Worm (Caenorhabditis elegans) whole organism, young adult: ENCODE measurements around the gene W06A7.2.
"Not testable (repeated sequence)": the region's sequence is repeated elsewhere in the genome, so short reads cannot be mapped to it uniquely, and the experiment has no call there.

Source experiments
- C06A6.2 ChIP-seq: fragments of 200-800 bp; sonication (Bioruptor generic); conservative IDR thresholded peaks from 2 replicates; pipeline ENCODE4 v1.3.6; 2022; ENCODE audit warnings: missing genetic modification characterization, missing compliant biosample characterization
- C17E4.6 ChIP-seq: fragments of 200-800 bp; sonication (Bioruptor generic); IDR thresholded peaks from 2 replicates; pipeline ENCODE4 v1.3.6; 2022; ENCODE audit warnings: missing genetic modification reagents, missing genetic modification characterization, missing compliant biosample characterization
- F23B12.7 ChIP-seq: sonication (generic microtip); optimal IDR thresholded peaks from 2 replicates; lab custom pipeline; 2017; ENCODE audit warnings: missing genetic modification characterization, mild to moderate bottlenecking, missing compliant biosample characterization, antibody characterized with exemption, moderate library complexity; ENCODE audit not compliant: insufficient read depth
- F55B11.4 ChIP-seq: sonication (generic microtip); optimal IDR thresholded peaks from 2 replicates; lab custom pipeline; 2016; ENCODE audit warnings: missing compliant biosample characterization, missing genetic modification characterization, borderline replicate concordance; ENCODE audit not compliant: insufficient read depth
- Y53F4B.3 ChIP-seq: fragments of 200-800 bp; sonication (Bioruptor generic); IDR thresholded peaks from 2 replicates; pipeline ENCODE4 v1.3.6; 2022; ENCODE audit warnings: missing genetic modification reagents, missing genetic modification characterization, missing compliant biosample characterization
- Y56A3A.18 ChIP-seq: fragments of 200-800 bp; sonication (Bioruptor generic); IDR thresholded peaks from 2 replicates; pipeline ENCODE4 v1.3.6; 2022; ENCODE audit warnings: missing genetic modification reagents, missing genetic modification characterization, missing compliant biosample characterization
- Y67H2A.10 ChIP-seq: fragments of 200-800 bp; sonication (Bioruptor generic); conservative IDR thresholded peaks from 2 replicates; pipeline ENCODE4 v1.3.6; 2022; ENCODE audit warnings: missing genetic modification reagents, missing genetic modification characterization, missing compliant biosample characterization
- aptf-2 ChIP-seq: fragments of 200-800 bp; sonication (Bioruptor generic); conservative IDR thresholded peaks from 2 replicates; pipeline ENCODE4 v1.3.6; 2022; ENCODE audit warnings: missing genetic modification reagents, missing genetic modification characterization, missing compliant biosample characterization
- aptf-3 ChIP-seq: fragments of 200-800 bp; sonication (Bioruptor generic); IDR thresholded peaks from 2 replicates; pipeline ENCODE4 v1.3.6; 2022; ENCODE audit warnings: missing genetic modification characterization, missing compliant biosample characterization
- bed-2 ChIP-seq: fragments of 200-800 bp; sonication (Bioruptor generic); IDR thresholded peaks from 2 replicates; pipeline ENCODE4 v1.3.6; 2022; ENCODE audit warnings: missing genetic modification reagents, missing genetic modification characterization, missing compliant biosample characterization
- ccch-3 ChIP-seq: fragments of 200-800 bp; sonication (Bioruptor generic); optimal IDR thresholded peaks from 2 replicates; lab custom pipeline; 2018; ENCODE audit warnings: mild to moderate bottlenecking, missing genetic modification characterization, missing compliant biosample characterization
- cebp-1 ChIP-seq, 2 experiments: fragments of 200-800 bp in 1 of 2; sonication (Bioruptor generic) in 1 of 2; sonication (generic microtip) in 1 of 2; IDR thresholded peaks in 1 of 2; optimal IDR thresholded peaks in 1 of 2; 2 replicates each; pipeline versions ENCODE4 v1.3.6 to Lab custom; 2017 to 2022; ENCODE audit warnings: missing compliant biosample characterization in 2 of 2, missing genetic modification characterization in 2 of 2, mild to moderate bottlenecking in 1 of 2, missing genetic modification reagents in 1 of 2, moderate library complexity in 1 of 2
- ceh-91 ChIP-seq: fragments of 200-800 bp; sonication (Bioruptor generic); IDR thresholded peaks from 2 replicates; pipeline ENCODE4 v1.3.6; 2022; ENCODE audit warnings: missing genetic modification reagents, missing genetic modification characterization, missing compliant biosample characterization
- dpff-1 ChIP-seq: sonication (generic microtip); optimal IDR thresholded peaks from 2 replicates; lab custom pipeline; 2017; ENCODE audit warnings: mild to moderate bottlenecking, missing genetic modification characterization, missing compliant biosample characterization
- egl-18 ChIP-seq: fragments of 200-800 bp; sonication (Bioruptor generic); IDR thresholded peaks from 2 replicates; pipeline ENCODE4 v1.3.6; 2022; ENCODE audit warnings: missing genetic modification reagents, missing genetic modification characterization, missing compliant biosample characterization
- ekl-4 ChIP-seq: fragments of 200-800 bp; sonication (Bioruptor generic); IDR thresholded peaks from 2 replicates; pipeline ENCODE4 v1.3.6; 2022; ENCODE audit warnings: missing genetic modification reagents, missing genetic modification characterization, missing compliant biosample characterization
- ets-4 ChIP-seq: fragments of 200-800 bp; sonication (Bioruptor generic); optimal IDR thresholded peaks from 2 replicates; lab custom pipeline; 2018; ENCODE audit warnings: mild to moderate bottlenecking, missing genetic modification characterization, missing compliant biosample characterization
- him-1 ChIP-seq: sonication (generic microtip); optimal IDR thresholded peaks from 2 replicates; lab custom pipeline; 2016; ENCODE audit warnings: missing genotype, missing genetic modification reagents, missing genetic modification characterization, missing compliant biosample characterization
- hlh-26 ChIP-seq: fragments of 200-800 bp; sonication (Bioruptor generic); conservative IDR thresholded peaks from 2 replicates; pipeline ENCODE4 v1.3.6; 2022; ENCODE audit warnings: missing genetic modification reagents, missing genetic modification characterization, missing compliant biosample characterization
- hmg-1.2 ChIP-seq: fragments of 200-800 bp; sonication (Bioruptor generic); IDR thresholded peaks from 2 replicates; pipeline ENCODE4 v1.3.6; 2022; ENCODE audit warnings: missing genetic modification reagents, missing genetic modification characterization, missing compliant biosample characterization
- hmg-20 ChIP-seq: fragments of 200-800 bp; sonication (Bioruptor generic); IDR thresholded peaks from 2 replicates; pipeline ENCODE4 v1.3.6; 2022; ENCODE audit warnings: missing genetic modification reagents, missing genetic modification characterization, missing compliant biosample characterization
- let-526 ChIP-seq: fragments of 200-800 bp; sonication (Bioruptor generic); IDR thresholded peaks from 2 replicates; pipeline ENCODE4 v1.3.6; 2022; ENCODE audit warnings: missing genetic modification reagents, missing genetic modification characterization, missing compliant biosample characterization
- lin-40 ChIP-seq: sonication (generic microtip); optimal IDR thresholded peaks from 2 replicates; lab custom pipeline; 2016; ENCODE audit warnings: missing genetic modification characterization, mild to moderate bottlenecking, missing compliant biosample characterization, missing genotype, missing genetic modification reagents
- lir-1 ChIP-seq: fragments of 200-800 bp; sonication (Bioruptor generic); conservative IDR thresholded peaks from 2 replicates; pipeline ENCODE4 v1.3.6; 2022; ENCODE audit warnings: missing genetic modification reagents, missing genetic modification characterization, missing compliant biosample characterization
- lsl-1 ChIP-seq: fragments of 200-800 bp; sonication (Bioruptor generic); optimal IDR thresholded peaks from 2 replicates; lab custom pipeline; 2018; ENCODE audit warnings: mild to moderate bottlenecking, missing genetic modification characterization, moderate library complexity, missing compliant biosample characterization
- madf-10 ChIP-seq: sonication (generic microtip); optimal IDR thresholded peaks from 2 replicates; lab custom pipeline; 2016; ENCODE audit warnings: mild to moderate bottlenecking, missing genetic modification characterization, missing compliant biosample characterization
- madf-8 ChIP-seq: fragments of 200-800 bp; sonication (Bioruptor generic); conservative IDR thresholded peaks from 2 replicates; pipeline ENCODE4 v1.3.6; 2022; ENCODE audit warnings: missing genetic modification reagents, missing genetic modification characterization, missing compliant biosample characterization
- mes-4 ChIP-seq: sonication (generic microtip); optimal IDR thresholded peaks from 2 replicates; lab custom pipeline; 2016; ENCODE audit warnings: missing genotype, missing genetic modification characterization, missing compliant biosample characterization
- mxl-1 ChIP-seq: sonication (generic microtip); optimal IDR thresholded peaks from 2 replicates; lab custom pipeline; 2016; ENCODE audit warnings: missing genetic modification characterization, missing compliant biosample characterization
- nfya-1 ChIP-seq: sonication (generic microtip); optimal IDR thresholded peaks from 2 replicates; lab custom pipeline; 2017; ENCODE audit warnings: antibody characterized with exemption, missing compliant biosample characterization, missing genetic modification characterization, borderline replicate concordance; ENCODE audit not compliant: insufficient read depth
- nhr-120 ChIP-seq: fragments of 200-800 bp; sonication (Bioruptor generic); IDR thresholded peaks from 2 replicates; pipeline ENCODE4 v1.3.6; 2022; ENCODE audit warnings: missing genetic modification characterization, missing compliant biosample characterization
- nhr-27 ChIP-seq: fragments of 200-800 bp; sonication (Bioruptor generic); optimal IDR thresholded peaks from 2 replicates; lab custom pipeline; 2018; ENCODE audit warnings: mild to moderate bottlenecking, missing genetic modification characterization, moderate library complexity, missing compliant biosample characterization
- nhr-80 ChIP-seq: sonication (generic microtip); optimal IDR thresholded peaks from 2 replicates; lab custom pipeline; 2016; ENCODE audit warnings: missing genetic modification characterization, missing compliant biosample characterization
- tbp1 ChIP-seq: fragments of 200-800 bp; sonication (Bioruptor generic); optimal IDR thresholded peaks from 2 replicates; lab custom pipeline; 2018; ENCODE audit warnings: mild to moderate bottlenecking, missing genetic modification characterization, missing compliant biosample characterization
- tlf-1 ChIP-seq: fragments of 200-800 bp; sonication (Bioruptor generic); optimal IDR thresholded peaks from 2 replicates; lab custom pipeline; 2018; ENCODE audit warnings: mild to moderate bottlenecking, missing genetic modification characterization, missing compliant biosample characterization
- unc-130 ChIP-seq: sonication (generic microtip); optimal IDR thresholded peaks from 2 replicates; lab custom pipeline; 2016; ENCODE audit warnings: missing genetic modification reagents, missing genetic modification characterization, missing compliant biosample characterization
- zfh-2 ChIP-seq: fragments of 200-800 bp; sonication (Bioruptor generic); conservative IDR thresholded peaks from 2 replicates; pipeline ENCODE4 v1.3.6; 2022; ENCODE audit warnings: missing genetic modification reagents, missing genetic modification characterization, missing compliant biosample characterization
- zim-3 ChIP-seq: sonication (generic microtip); optimal IDR thresholded peaks from 2 replicates; lab custom pipeline; 2017; ENCODE audit warnings: mild to moderate bottlenecking, missing genetic modification characterization, moderate library complexity, missing compliant biosample characterization
- ztf-18 ChIP-seq: sonication (generic microtip); optimal IDR thresholded peaks from 2 replicates; lab custom pipeline; 2016; ENCODE audit warnings: missing genotype, mild to moderate bottlenecking, missing genetic modification characterization, missing compliant biosample characterization
- ztf-22 ChIP-seq: fragments of 200-800 bp; sonication (Bioruptor generic); optimal IDR thresholded peaks from 2 replicates; lab custom pipeline; 2018; ENCODE audit warnings: mild to moderate bottlenecking, missing genetic modification characterization, moderate library complexity, missing compliant biosample characterization
- ztf-3 ChIP-seq: fragments of 200-800 bp; sonication (Bioruptor generic); optimal IDR thresholded peaks from 2 replicates; lab custom pipeline; 2018; ENCODE audit warnings: mild to moderate bottlenecking, missing genetic modification characterization, missing compliant biosample characterization

Gene W06A7.2

ce11 chrV:14815500-14815899 is 6.2 kb upstream of the W06A7.2 start, which contains the start of gene rin-1 (continued):
- no peak for TF ChIP-seq nfya-1
- TF ChIP-seq ztf-3 (GFP tag; lab: Kevin White, UChicago) = no peak
- no peak for TF ChIP-seq lsl-1 (GFP tag; lab: Kevin White, UChicago)
- TF ChIP-seq unc-130 (GFP tag; lab: Kevin White, UChicago) = no peak
- no peak for TF ChIP-seq egl-18 (GFP tag; lab: Robert Waterston, UW)
- TF ChIP-seq ekl-4 = no peak
- TF ChIP-seq Y53F4B.3 (GFP tag; lab: Robert Waterston, UW) = no peak
- no peak for TF ChIP-seq Y67H2A.10 (GFP tag; lab: Robert Waterston, UW)

ce11 chrV:14820314-14820713 is 1.3 kb upstream of the W06A7.2 start:
- TF ChIP-seq bed-2 (GFP tag; lab: Robert Waterston, UW) = no peak
- no peak for TF ChIP-seq F23B12.7 (tag; lab: Kevin White, UChicago)
- TF ChIP-seq mes-4 (tag; lab: Kevin White, UChicago) = no peak
- TF ChIP-seq ztf-22 (GFP tag; lab: Kevin White, UChicago) = no peak
- TF ChIP-seq lin-40 (tag; lab: Kevin White, UChicago) = no peak
- no peak for TF ChIP-seq C17E4.6 (GFP tag; lab: Robert Waterston, UW)
- no peak for TF ChIP-seq let-526 (GFP tag; lab: Robert Waterston, UW)
- TF ChIP-seq nhr-120 (GFP tag; lab: Robert Waterston, UW) = no peak
- no peak for TF ChIP-seq ccch-3 (GFP tag; lab: Kevin White, UChicago)
- TF ChIP-seq C06A6.2 = no peak
- no peak for TF ChIP-seq aptf-3 (GFP tag; lab: Robert Waterston, UW)
- no peak for TF ChIP-seq ztf-18 (tag; lab: Kevin White, UChicago)
- no peak for TF ChIP-seq cebp-1 (GFP tag; IDR thresholded peaks at IDR 0.05; lab: Robert Waterston, UW)
- no peak for TF ChIP-seq cebp-1 (tag; optimal IDR thresholded peaks at IDR 0.05; lab: Kevin White, UChicago)

- TF ChIP-seq dpff-1 (tag; lab: Kevin White, UChicago) (no peak), ets-4 (no peak)
- TF ChIP-seq, all 124 proteins: peak for 0
Observed at ce11 chrV:14824124-14824523, 2.5 kb downstream of the W06A7.2 start, which contains the start of gene W06A7.4. W06A7.4 (plus strand) TSS chrV:14824424.

- not testable (repeated sequence) for TF ChIP-seq hlh-26 (GFP tag; lab: Robert Waterston, UW); nhr-80; him-1
- TF ChIP-seq, all 124 proteins: peak for 0; not testable (repeated sequence) for 124
Observed at ce11 chrV:14826952-14827351, 5.3 kb downstream of the W06A7.2 start, which contains the start of gene nspa-8. nspa-8 (minus strand) TSS chrV:14827052.

ce11 chrV:14828407-14828806 is 6.8 kb downstream of the W06A7.2 start:
- peak; percentile 18; the same call in 1 of the 2 replicates for TF ChIP-seq hmg-1.2 (GFP tag; lab: Robert Waterston, UW)
- no peak for TF ChIP-seq F23B12.7 (tag; lab: Kevin White, UChicago)
- no peak for TF ChIP-seq zim-3
- no peak for TF ChIP-seq hlh-26 (GFP tag; lab: Robert Waterston, UW)
- TF ChIP-seq tbp1 (GFP tag; lab: Kevin White, UChicago) = no peak
- no peak for TF ChIP-seq cebp-1 (GFP tag; IDR thresholded peaks at IDR 0.05; lab: Robert Waterston, UW)
- TF ChIP-seq cebp-1 (tag; optimal IDR thresholded peaks at IDR 0.05; lab: Kevin White, UChicago) = peak; percentile 63
- TF ChIP-seq nhr-27 (tag; lab: Kevin White, UChicago) = no peak
- TF ChIP-seq let-526 (GFP tag; lab: Robert Waterston, UW) = 0 out of 2 replicates have a peak, but pooled peaks have one; percentile 13
- TF ChIP-seq lsl-1 (GFP tag; lab: Kevin White, UChicago) = no peak
- TF ChIP-seq F55B11.4 = no peak
- 0 out of 2 replicates have a peak, but pooled peaks have one; percentile 29 for TF ChIP-seq Y56A3A.18
- TF ChIP-seq tlf-1 (GFP tag; lab: Kevin White, UChicago) = peak; percentile 35
- peak; percentile 57 for TF ChIP-seq madf-8 (GFP tag; lab: Robert Waterston, UW)
- no peak for TF ChIP-seq aptf-2
- no peak for TF ChIP-seq ztf-22 (GFP tag; lab: Kevin White, UChicago)
- TF ChIP-seq mxl-1 (tag; lab: Kevin White, UChicago) = no peak
- no peak for TF ChIP-seq madf-10 (tag; lab: Kevin White, UChicago)
- no peak for TF ChIP-seq ceh-91 (GFP tag; lab: Robert Waterston, UW)
- no peak for TF ChIP-seq lir-1
- TF ChIP-seq zfh-2 = no peak
- TF ChIP-seq hmg-20 (GFP tag; lab: Robert Waterston, UW) = no peak
